Fruit fly (Drosophila melanogaster) S2 (cell line): ENCODE results near the gene Naxd.

Experiments used
- CG8478 ChIP-seq: fragments of >200 bp; optimal IDR thresholded peaks from 2 replicates; lab custom pipeline; 2018
- CTCF ChIP-seq, 2 experiments: fragments of >200 bp; optimal IDR thresholded peaks; 2 replicates each; lab custom pipeline; 2018

dm6 chr3L:19097102-19097501 is 407 bp downstream of the Naxd start:
- no peak for TF ChIP-seq CG8478 (lab: Kevin White, UChicago)
- TF ChIP-seq CTCF (optimal IDR thresholded peaks at IDR 0.05; lab: Kevin White, UChicago) = no peak
